Fruit fly (Drosophila melanogaster) whole organism, embryonic: ENCODE data around the gene CG2816.

Experiments
- B-H2 ChIP-seq: fragments of 200-800 bp; sonication (Bioruptor generic); optimal IDR thresholded peaks from 2 replicates; lab custom pipeline; 2018; ENCODE audit warnings: missing biosample characterization, mild to moderate bottlenecking, missing genetic modification characterization
- Bdp1 ChIP-seq: fragments of 200-800 bp; sonication (Bioruptor generic); optimal IDR thresholded peaks from 3 replicates; lab custom pipeline; 2016; ENCODE audit warnings: missing biosample characterization, missing genetic modification characterization
- Bteb2 ChIP-seq: fragments of 200-800 bp; sonication (Bioruptor generic); optimal IDR thresholded peaks from 2 replicates; lab custom pipeline; 2016; ENCODE audit warnings: missing biosample characterization, missing genetic modification characterization
- CG11085 ChIP-seq: fragments of 200-800 bp; sonication (Bioruptor generic); IDR thresholded peaks from 2 replicates; pipeline ENCODE4 v1.3.6; 2022; ENCODE audit warnings: missing biosample characterization, missing genetic modification characterization
- CG12942 ChIP-seq: fragments of 200-800 bp; sonication (Bioruptor generic); optimal IDR thresholded peaks from 3 replicates; lab custom pipeline; 2016; ENCODE audit warnings: missing biosample characterization, missing genetic modification characterization
- CG13424 ChIP-seq: fragments of 200-800 bp; sonication (Bioruptor generic); optimal IDR thresholded peaks from 2 replicates; lab custom pipeline; 2019; ENCODE audit warnings: missing biosample characterization, mild to moderate bottlenecking, missing genetic modification characterization, moderate library complexity
- CG1602 ChIP-seq: fragments of 200-800 bp; sonication (Bioruptor generic); optimal IDR thresholded peaks from 3 replicates; lab custom pipeline; 2016; ENCODE audit warnings: missing biosample characterization, missing genetic modification characterization
- CG1792 ChIP-seq: fragments of 200-800 bp; sonication (Bioruptor generic); optimal IDR thresholded peaks from 2 replicates; lab custom pipeline; 2016; ENCODE audit warnings: missing biosample characterization, missing genetic modification characterization
- CG2712 ChIP-seq: fragments of 200-800 bp; optimal IDR thresholded peaks from 3 replicates; lab custom pipeline; 2019; ENCODE audit warnings: missing biosample characterization, mild to moderate bottlenecking, missing genetic modification characterization, moderate library complexity
- CG2875 ChIP-seq: fragments of 200-800 bp; sonication (Bioruptor generic); optimal IDR thresholded peaks from 2 replicates; lab custom pipeline; 2017; ENCODE audit warnings: missing biosample characterization, mild to moderate bottlenecking, missing genetic modification characterization, missing genetic modification reagents
- CG30020 ChIP-seq: fragments of 200-800 bp; optimal IDR thresholded peaks from 2 replicates; lab custom pipeline; 2019; ENCODE audit warnings: missing biosample characterization, mild to moderate bottlenecking, missing genetic modification characterization, moderate library complexity
- CG32532 ChIP-seq: fragments of 200-800 bp; sonication (Bioruptor generic); IDR thresholded peaks from 2 replicates; pipeline ENCODE4 v1.3.6; 2022; ENCODE audit warnings: missing biosample characterization, missing genetic modification characterization
- CG42726 ChIP-seq: fragments of 200-800 bp; sonication (Bioruptor generic); IDR thresholded peaks from 2 replicates; pipeline ENCODE4 v1.3.6; 2022; ENCODE audit warnings: missing biosample characterization, missing genetic modification characterization; ENCODE audit not compliant: partially characterized antibody
- CG4282 ChIP-seq: fragments of 200-800 bp; sonication (Bioruptor generic); optimal IDR thresholded peaks from 2 replicates; lab custom pipeline; 2016; ENCODE audit warnings: missing biosample characterization, missing genetic modification characterization
- CG4820 ChIP-seq: fragments of 200-800 bp; sonication (Bioruptor generic); optimal IDR thresholded peaks from 3 replicates; lab custom pipeline; 2016; ENCODE audit warnings: missing biosample characterization, missing genetic modification characterization
- CG5180 ChIP-seq: fragments of 200-800 bp; sonication (Bioruptor generic); optimal IDR thresholded peaks from 3 replicates; lab custom pipeline; 2017; ENCODE audit warnings: missing biosample characterization, missing genetic modification characterization, mild to moderate bottlenecking, moderate library complexity, missing genetic modification reagents
- CG6813 ChIP-seq: fragments of 200-800 bp; sonication (Bioruptor generic); optimal IDR thresholded peaks from 2 replicates; lab custom pipeline; 2017; ENCODE audit warnings: missing biosample characterization, missing genetic modification characterization, mild to moderate bottlenecking, moderate library complexity, missing genetic modification reagents
- CG7786 ChIP-seq: fragments of 200-800 bp; sonication (Bioruptor generic); optimal IDR thresholded peaks from 2 replicates; lab custom pipeline; 2016; ENCODE audit warnings: missing biosample characterization, missing genetic modification characterization
- CG8290 ChIP-seq, 3 experiments: fragments of 200-800 bp; sonication (Bioruptor generic); optimal IDR thresholded peaks; 2 replicates each; lab custom pipeline; 2016 to 2019; ENCODE audit warnings: missing biosample characterization in 3 of 3, missing genetic modification characterization in 3 of 3, mild to moderate bottlenecking in 2 of 3, moderate library complexity in 1 of 3
- CG9609 ChIP-seq: fragments of 200-800 bp; sonication (Bioruptor generic); optimal IDR thresholded peaks from 3 replicates; lab custom pipeline; 2016; ENCODE audit warnings: missing biosample characterization, missing genetic modification characterization
- CG9727 ChIP-seq: fragments of 200-800 bp; sonication (Bioruptor generic); optimal IDR thresholded peaks from 3 replicates; lab custom pipeline; 2017; ENCODE audit warnings: missing biosample characterization, mild to moderate bottlenecking, missing genetic modification characterization
- D19B ChIP-seq: fragments of 200-800 bp; sonication (Bioruptor generic); optimal IDR thresholded peaks from 2 replicates; lab custom pipeline; 2017; ENCODE audit warnings: missing biosample characterization, mild to moderate bottlenecking, missing genetic modification characterization
- Gug ChIP-seq: fragments of 200-800 bp; sonication (Bioruptor generic); IDR thresholded peaks from 4 replicates; pipeline ENCODE4 v1.3.6; 2022; ENCODE audit warnings: missing biosample characterization, missing genetic modification characterization
- H2.0 ChIP-seq: fragments of 200-800 bp; sonication (Bioruptor generic); IDR thresholded peaks from 2 replicates; pipeline ENCODE4 v1.3.6; 2022; ENCODE audit warnings: missing biosample characterization, missing genetic modification characterization
- HLH4C ChIP-seq: fragments of 200-800 bp; sonication (Bioruptor generic); IDR thresholded peaks from 3 replicates; pipeline ENCODE4 v1.3.6; 2022; ENCODE audit warnings: missing biosample characterization, missing genetic modification characterization; ENCODE audit not compliant: partially characterized antibody
- Hmr ChIP-seq: fragments of 200-800 bp; sonication (Bioruptor generic); optimal IDR thresholded peaks from 3 replicates; lab custom pipeline; 2017; ENCODE audit warnings: mild to moderate bottlenecking, missing biosample characterization, missing genetic modification reagents, missing genetic modification characterization
- Hr51 ChIP-seq, 2 experiments: fragments of 200-800 bp; sonication (Bioruptor generic); optimal IDR thresholded peaks; 2 replicates in 1 of 2; 3 replicates in 1 of 2; lab custom pipeline; 2016 to 2018; ENCODE audit warnings: missing biosample characterization in 2 of 2, missing genetic modification characterization in 2 of 2, mild to moderate bottlenecking in 1 of 2, moderate library complexity in 1 of 2
- Kr ChIP-seq: fragments of 200-800 bp; sonication (Bioruptor generic); optimal IDR thresholded peaks from 2 replicates; lab custom pipeline; 2017; ENCODE audit warnings: missing biosample characterization, mild to moderate bottlenecking, missing genetic modification characterization
- Meics ChIP-seq: fragments of 200-800 bp; sonication (Bioruptor generic); optimal IDR thresholded peaks from 2 replicates; lab custom pipeline; 2017; ENCODE audit warnings: missing biosample characterization, mild to moderate bottlenecking, missing genetic modification characterization
- Oli ChIP-seq: fragments of 200-800 bp; sonication (Bioruptor generic); optimal IDR thresholded peaks from 2 replicates; lab custom pipeline; 2018; ENCODE audit warnings: missing biosample characterization, mild to moderate bottlenecking, missing genetic modification characterization, moderate library complexity
- Poxn ChIP-seq: fragments of 200-800 bp; sonication (Bioruptor generic); IDR thresholded peaks from 2 replicates; pipeline ENCODE4 v1.3.6; 2022; ENCODE audit warnings: missing biosample characterization, missing genetic modification characterization
- Stat92E ChIP-seq, 3 experiments: fragments of >200 bp in 2 of 3; fragments of 200-800 bp in 1 of 3; sonication (Bioruptor generic) in 1 of 3; optimal IDR thresholded peaks; 2 replicates each; lab custom pipeline; 2017 to 2019; ENCODE audit warnings: missing biosample characterization in 3 of 3, missing genetic modification characterization in 3 of 3, mild to moderate bottlenecking in 1 of 3, moderate library complexity in 1 of 3
- YL-1 ChIP-seq: fragments of 200-800 bp; sonication (Bioruptor generic); optimal IDR thresholded peaks from 3 replicates; lab custom pipeline; 2017; ENCODE audit warnings: missing biosample characterization, mild to moderate bottlenecking, missing genetic modification characterization
- bowl ChIP-seq: fragments of 200-800 bp; sonication (Bioruptor generic); IDR thresholded peaks from 2 replicates; pipeline ENCODE4 v1.3.6; 2022; ENCODE audit warnings: missing biosample characterization, missing genetic modification characterization
- cato ChIP-seq: fragments of 200-800 bp; sonication (Bioruptor generic); optimal IDR thresholded peaks from 2 replicates; lab custom pipeline; 2016; ENCODE audit warnings: missing biosample characterization, missing genetic modification characterization, borderline replicate concordance
- cg ChIP-seq: fragments of 200-800 bp; sonication (Bioruptor generic); optimal IDR thresholded peaks from 3 replicates; lab custom pipeline; 2019; ENCODE audit warnings: missing biosample characterization, mild to moderate bottlenecking, missing genetic modification characterization, moderate library complexity
- corto ChIP-seq: fragments of 200-800 bp; sonication (Bioruptor generic); optimal IDR thresholded peaks from 2 replicates; lab custom pipeline; 2016; ENCODE audit warnings: missing biosample characterization, mild to moderate bottlenecking, missing genetic modification characterization, moderate library complexity
- danr ChIP-seq: fragments of 200-800 bp; sonication (Bioruptor generic); IDR thresholded peaks from 2 replicates; pipeline ENCODE4 v1.3.6; 2022; ENCODE audit warnings: missing biosample characterization, missing genetic modification characterization
- disco-r ChIP-seq: fragments of 200-800 bp; sonication (Bioruptor generic); optimal IDR thresholded peaks from 2 replicates; lab custom pipeline; 2016; ENCODE audit warnings: missing biosample characterization, missing genetic modification characterization
- gem ChIP-seq: fragments of 200-800 bp; sonication (Bioruptor generic); optimal IDR thresholded peaks from 2 replicates; lab custom pipeline; 2019; ENCODE audit warnings: missing biosample characterization, mild to moderate bottlenecking, missing genetic modification characterization, moderate library complexity
- luna ChIP-seq: fragments of 200-800 bp; sonication (Bioruptor generic); optimal IDR thresholded peaks from 2 replicates; lab custom pipeline; 2016; ENCODE audit warnings: missing biosample characterization, missing genetic modification characterization
- nerfin-1 ChIP-seq: fragments of 200-800 bp; sonication (Bioruptor generic); optimal IDR thresholded peaks from 3 replicates; lab custom pipeline; 2019; ENCODE audit warnings: missing biosample characterization, mild to moderate bottlenecking, missing genetic modification characterization, moderate library complexity
- nmo ChIP-seq: fragments of 200-800 bp; sonication (Bioruptor generic); optimal IDR thresholded peaks from 2 replicates; lab custom pipeline; 2018; ENCODE audit warnings: missing biosample characterization, mild to moderate bottlenecking, missing genetic modification characterization, moderate library complexity
- ranshi ChIP-seq: fragments of 200-800 bp; sonication (Bioruptor generic); IDR thresholded peaks from 2 replicates; pipeline ENCODE4 v1.3.6; 2022; ENCODE audit warnings: missing biosample characterization, missing genetic modification characterization
- sd ChIP-seq: fragments of 200-800 bp; sonication (Bioruptor generic); optimal IDR thresholded peaks from 3 replicates; lab custom pipeline; 2018; ENCODE audit warnings: missing biosample characterization, mild to moderate bottlenecking, missing genetic modification characterization, moderate library complexity
- sna ChIP-seq: fragments of 200-800 bp; sonication (Bioruptor generic); IDR thresholded peaks from 2 replicates; pipeline ENCODE4 v1.3.6; 2022; ENCODE audit warnings: missing biosample characterization, missing genetic modification characterization; ENCODE audit not compliant: partially characterized antibody
- trh ChIP-seq: fragments of 200-800 bp; sonication (Bioruptor generic); optimal IDR thresholded peaks from 2 replicates; lab custom pipeline; 2016; ENCODE audit warnings: missing biosample characterization, missing genetic modification characterization
- unpg ChIP-seq: fragments of 200-800 bp; sonication (Bioruptor generic); optimal IDR thresholded peaks from 3 replicates; lab custom pipeline; 2018; ENCODE audit warnings: missing biosample characterization, mild to moderate bottlenecking, missing genetic modification characterization, moderate library complexity
- zfh1 ChIP-seq: fragments of 200-800 bp; sonication (Bioruptor generic); IDR thresholded peaks from 3 replicates; pipeline ENCODE4 v1.3.6; 2022; ENCODE audit warnings: missing biosample characterization, missing genetic modification characterization

CG2816 gene

DNA sequence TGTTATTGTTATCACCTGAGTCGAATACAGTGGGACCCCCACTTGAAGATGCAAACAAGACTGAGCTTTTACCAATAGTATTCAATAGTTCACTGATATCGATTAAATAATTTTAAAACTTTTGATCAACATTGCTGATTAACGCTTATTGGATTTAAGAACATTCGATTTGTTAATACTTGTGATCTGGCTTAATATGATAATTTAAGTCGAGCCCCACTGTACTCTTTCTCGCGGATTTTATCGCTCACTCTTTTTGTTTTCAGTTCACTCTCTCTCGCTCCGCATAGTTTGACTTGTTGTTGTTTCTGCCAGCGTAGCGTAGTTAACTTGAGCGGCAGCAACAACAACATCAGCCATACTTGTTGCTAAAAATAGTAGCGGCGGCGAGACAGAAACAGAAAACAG, 47.8 kb upstream of the CG2816 start (continued):
- TF ChIP-seq CG6813 (peak; percentile 98), Meics (GFP tag; lab: Kevin White, UChicago) (peak; percentile 98), unpg (peak; percentile 99), CG11085 (GFP tag; lab: Robert Waterston, UW) (peak; percentile 96), CG13424 (tag; lab: Kevin White, UChicago) (peak; percentile 99), cg (GFP tag; lab: Kevin White, UChicago) (no peak), bowl (peak; percentile 95), YL-1 (GFP tag; lab: Kevin White, UChicago) (peak; percentile 91), CG9609 (peak; percentile 97), CG5180 (GFP tag; lab: Kevin White, UChicago) (peak; percentile 92), Gug (peak; percentile 97), Stat92E (GFP tag; optimal IDR thresholded peaks at IDR 0.05; lab: Kevin White, UChicago) (peak in 1 of 3 experiments; percentile 98), Hr51 (GFP tag; optimal IDR thresholded peaks at IDR 0.05; lab: Kevin White, UChicago) (peak; percentile 96 to 98), CG7786 (GFP tag; lab: Kevin White, UChicago) (peak; percentile 98), zfh1 (peak; percentile 98), sna (no peak), Poxn (GFP tag; lab: Robert Waterston, UW) (peak; percentile 93), CG12942 (GFP tag; lab: Kevin White, UChicago) (peak; percentile 96), sd (peak; percentile 95), CG4282 (GFP tag; lab: Kevin White, UChicago) (peak; percentile 95), B-H2 (GFP tag; lab: Kevin White, UChicago) (peak; percentile 99), corto (GFP tag; lab: Kevin White, UChicago) (peak; percentile 98), HLH4C (GFP tag; lab: Robert Waterston, UW) (no peak), CG2712 (peak; percentile 99), Oli (tag; lab: Kevin White, UChicago) (peak; percentile 99), CG42726 (no peak), CG8290 (GFP tag; optimal IDR thresholded peaks at IDR 0.05; lab: Kevin White, UChicago) (peak; percentile 97), CG8290 (tag; optimal IDR thresholded peaks at IDR 0.05; lab: Kevin White, UChicago) (peak; percentile 88 to 99), danr (GFP tag; lab: Robert Waterston, UW) (peak; percentile 95), D19B (GFP tag; lab: Kevin White, UChicago) (peak; percentile 93), nerfin-1 (peak; percentile 98), CG9727 (peak; percentile 98), CG32532 (GFP tag; lab: Robert Waterston, UW) (peak; percentile 99), CG2875 (GFP tag; lab: Kevin White, UChicago) (peak; percentile 97), CG4820 (GFP tag; lab: Kevin White, UChicago) (peak; percentile 98), CG1602 (GFP tag; lab: Kevin White, UChicago) (peak; percentile 96), Bdp1 (GFP tag; lab: Kevin White, UChicago) (peak; percentile 91), gem (tag; lab: Kevin White, UChicago) (peak; percentile 99), disco-r (GFP tag; lab: Kevin White, UChicago) (peak; percentile 97), nmo (GFP tag; lab: Kevin White, UChicago) (peak; percentile 98), Hmr (GFP tag; lab: Kevin White, UChicago) (peak; percentile 98), Bteb2 (peak; percentile 97), cato (peak; percentile 94), CG30020 (tag; lab: Kevin White, UChicago) (peak; percentile 87), luna (GFP tag; lab: Kevin White, UChicago) (peak; percentile 96), Kr (GFP tag; lab: Kevin White, UChicago) (peak; percentile 80), trh (GFP tag; lab: Kevin White, UChicago) (peak; percentile 87), CG1792 (peak; percentile 96), H2.0 (GFP tag; lab: Robert Waterston, UW) (peak; percentile 97), ranshi (GFP tag; lab: Robert Waterston, UW) (peak; percentile 98)
